Fruit fly (Drosophila melanogaster) whole organism, embryonic: Measurements from ENCODE around the gene CG7173.
A peak's percentile ranks its signal among the peaks of the same experiment; 100 is the strongest.

Experiments used
- Bdp1 ChIP-seq: fragments of 200-800 bp; sonication (Bioruptor generic); optimal IDR thresholded peaks from 3 replicates; lab custom pipeline; 2016; ENCODE audit warnings: missing biosample characterization, missing genetic modification characterization
- CG10209 ChIP-seq: fragments of 200-800 bp; sonication (Bioruptor generic); optimal IDR thresholded peaks from 3 replicates; lab custom pipeline; 2017; ENCODE audit warnings: missing biosample characterization, mild to moderate bottlenecking, missing genetic modification characterization, missing genetic modification reagents
- CG10366 ChIP-seq: fragments of 200-800 bp; sonication (Bioruptor generic); IDR thresholded peaks from 2 replicates; pipeline ENCODE4 v1.3.6; 2022; ENCODE audit warnings: missing biosample characterization, missing genetic modification characterization
- CG10565 ChIP-seq: fragments of 200-800 bp; sonication (Bioruptor generic); optimal IDR thresholded peaks from 3 replicates; lab custom pipeline; 2016; ENCODE audit warnings: missing biosample characterization, mild to moderate bottlenecking, missing genetic modification characterization
- CG11247 ChIP-seq: fragments of 200-800 bp; sonication (Bioruptor generic); IDR thresholded peaks from 2 replicates; pipeline ENCODE4 v1.3.6; 2022; ENCODE audit warnings: missing biosample characterization, missing genetic modification characterization
- CG12219 ChIP-seq: fragments of 200-800 bp; sonication (Bioruptor generic); optimal IDR thresholded peaks from 3 replicates; lab custom pipeline; 2018; ENCODE audit warnings: missing biosample characterization, mild to moderate bottlenecking, missing genetic modification characterization
- CG13287 ChIP-seq: fragments of 200-800 bp; sonication (Bioruptor generic); IDR thresholded peaks from 2 replicates; pipeline ENCODE4 v1.3.6; 2022; ENCODE audit warnings: missing biosample characterization, missing genetic modification characterization; ENCODE audit not compliant: partially characterized antibody
- CG13424 ChIP-seq: fragments of 200-800 bp; sonication (Bioruptor generic); optimal IDR thresholded peaks from 2 replicates; lab custom pipeline; 2019; ENCODE audit warnings: missing biosample characterization, mild to moderate bottlenecking, missing genetic modification characterization, moderate library complexity
- CG15514 ChIP-seq: fragments of 200-800 bp; sonication (Bioruptor generic); optimal IDR thresholded peaks from 3 replicates; lab custom pipeline; 2017; ENCODE audit warnings: missing biosample characterization, missing genetic modification characterization, mild to moderate bottlenecking, moderate library complexity, missing genetic modification reagents
- CG17328 ChIP-seq: fragments of 200-800 bp; sonication (Bioruptor generic); IDR thresholded peaks from 2 replicates; pipeline ENCODE4 v1.3.6; 2022; ENCODE audit warnings: missing biosample characterization, missing genetic modification characterization
- CG17802 ChIP-seq: fragments of 200-800 bp; sonication (Bioruptor generic); optimal IDR thresholded peaks from 2 replicates; lab custom pipeline; 2018; ENCODE audit warnings: missing biosample characterization, mild to moderate bottlenecking, missing genetic modification characterization, moderate library complexity
- CG17912 ChIP-seq: fragments of 200-800 bp; sonication (Bioruptor generic); optimal IDR thresholded peaks from 2 replicates; lab custom pipeline; 2018; ENCODE audit warnings: missing biosample characterization, mild to moderate bottlenecking, missing genetic modification characterization
- CG18476 ChIP-seq: fragments of 200-800 bp; sonication (Bioruptor generic); optimal IDR thresholded peaks from 2 replicates; lab custom pipeline; 2016; ENCODE audit warnings: missing biosample characterization, mild to moderate bottlenecking, missing genetic modification characterization
- CG33557 ChIP-seq: fragments of 200-800 bp; sonication (Bioruptor generic); optimal IDR thresholded peaks from 2 replicates; lab custom pipeline; 2019; ENCODE audit warnings: missing biosample characterization, mild to moderate bottlenecking, missing genetic modification characterization, moderate library complexity
- CG3407 ChIP-seq: fragments of 200-800 bp; sonication (Bioruptor generic); optimal IDR thresholded peaks from 2 replicates; lab custom pipeline; 2018; ENCODE audit warnings: missing biosample characterization, mild to moderate bottlenecking, missing genetic modification characterization
- CG42726 ChIP-seq: fragments of 200-800 bp; sonication (Bioruptor generic); IDR thresholded peaks from 2 replicates; pipeline ENCODE4 v1.3.6; 2022; ENCODE audit warnings: missing biosample characterization, missing genetic modification characterization; ENCODE audit not compliant: partially characterized antibody
- CG4854 ChIP-seq: fragments of 200-800 bp; sonication (Bioruptor generic); optimal IDR thresholded peaks from 2 replicates; lab custom pipeline; 2016; ENCODE audit warnings: missing biosample characterization, missing genetic modification characterization, inconsistent platforms
- CG6854 ChIP-seq: fragments of 200-800 bp; sonication (Bioruptor generic); optimal IDR thresholded peaks from 3 replicates; lab custom pipeline; 2017; ENCODE audit warnings: missing biosample characterization, mild to moderate bottlenecking, missing genetic modification characterization
- CG8765 ChIP-seq: fragments of 200-800 bp; sonication (Bioruptor generic); IDR thresholded peaks from 2 replicates; pipeline ENCODE4 v1.3.6; 2022; ENCODE audit warnings: missing biosample characterization, missing genetic modification characterization
- CG8924 ChIP-seq: fragments of 200-800 bp; optimal IDR thresholded peaks from 3 replicates; lab custom pipeline; 2019; ENCODE audit warnings: missing biosample characterization, mild to moderate bottlenecking, missing genetic modification characterization, moderate library complexity
- Dip3 ChIP-seq: fragments of 200-800 bp; sonication (Bioruptor generic); optimal IDR thresholded peaks from 3 replicates; lab custom pipeline; 2016; ENCODE audit warnings: missing biosample characterization, missing genetic modification characterization
- HLH3B ChIP-seq: fragments of 200-800 bp; sonication (Bioruptor generic); IDR thresholded peaks from 2 replicates; pipeline ENCODE4 v1.3.6; 2022; ENCODE audit warnings: missing biosample characterization, missing genetic modification characterization
- Hey ChIP-seq: fragments of 200-800 bp; sonication (Bioruptor generic); optimal IDR thresholded peaks from 3 replicates; lab custom pipeline; 2018; ENCODE audit warnings: missing biosample characterization, mild to moderate bottlenecking, missing genetic modification characterization
- Jarid2 ChIP-seq: fragments of 200-800 bp; sonication (Bioruptor generic); optimal IDR thresholded peaks from 3 replicates; lab custom pipeline; 2017; ENCODE audit warnings: mild to moderate bottlenecking, missing biosample characterization, missing genetic modification reagents, missing genetic modification characterization
- Mes4 ChIP-seq: fragments of 200-800 bp; sonication (Bioruptor generic); optimal IDR thresholded peaks from 2 replicates; lab custom pipeline; 2016; ENCODE audit warnings: missing biosample characterization, missing genetic modification characterization
- Oaz ChIP-seq: fragments of 200-800 bp; sonication (Bioruptor generic); IDR thresholded peaks from 2 replicates; pipeline ENCODE4 v1.3.6; 2022; ENCODE audit warnings: missing biosample characterization, missing genetic modification characterization
- Poxn ChIP-seq: fragments of 200-800 bp; sonication (Bioruptor generic); IDR thresholded peaks from 2 replicates; pipeline ENCODE4 v1.3.6; 2022; ENCODE audit warnings: missing biosample characterization, missing genetic modification characterization
- TFAM ChIP-seq: fragments of 200-800 bp; sonication (Bioruptor generic); optimal IDR thresholded peaks from 2 replicates; lab custom pipeline; 2017; ENCODE audit warnings: missing biosample characterization, missing genetic modification characterization, inconsistent platforms
- ac ChIP-seq: fragments of 200-800 bp; sonication (Bioruptor generic); optimal IDR thresholded peaks from 3 replicates; lab custom pipeline; 2017; ENCODE audit warnings: missing biosample characterization, mild to moderate bottlenecking, missing genetic modification characterization
- bbx ChIP-seq: fragments of 200-800 bp; sonication (Bioruptor generic); IDR thresholded peaks from 2 replicates; pipeline ENCODE4 v1.3.6; 2022; ENCODE audit warnings: missing biosample characterization, missing genetic modification characterization; ENCODE audit not compliant: partially characterized antibody
- cato ChIP-seq: fragments of 200-800 bp; sonication (Bioruptor generic); optimal IDR thresholded peaks from 2 replicates; lab custom pipeline; 2016; ENCODE audit warnings: missing biosample characterization, missing genetic modification characterization, borderline replicate concordance
- cg ChIP-seq: fragments of 200-800 bp; sonication (Bioruptor generic); optimal IDR thresholded peaks from 3 replicates; lab custom pipeline; 2019; ENCODE audit warnings: missing biosample characterization, mild to moderate bottlenecking, missing genetic modification characterization, moderate library complexity
- cwo ChIP-seq: fragments of 200-800 bp; sonication (Bioruptor generic); optimal IDR thresholded peaks from 3 replicates; lab custom pipeline; 2017; ENCODE audit warnings: missing biosample characterization, missing genetic modification characterization, mild to moderate bottlenecking, moderate library complexity, missing genetic modification reagents
- danr ChIP-seq: fragments of 200-800 bp; sonication (Bioruptor generic); IDR thresholded peaks from 2 replicates; pipeline ENCODE4 v1.3.6; 2022; ENCODE audit warnings: missing biosample characterization, missing genetic modification characterization
- emc ChIP-seq: fragments of 200-800 bp; sonication (Bioruptor generic); optimal IDR thresholded peaks from 2 replicates; lab custom pipeline; 2016; ENCODE audit warnings: missing biosample characterization, missing genetic modification characterization
- fd3F ChIP-seq: fragments of 200-800 bp; sonication (Bioruptor generic); optimal IDR thresholded peaks from 2 replicates; lab custom pipeline; 2018; ENCODE audit warnings: missing biosample characterization, mild to moderate bottlenecking, missing genetic modification characterization, moderate library complexity
- gfzf ChIP-seq: fragments of 200-800 bp; sonication (Bioruptor generic); optimal IDR thresholded peaks from 2 replicates; lab custom pipeline; 2016; ENCODE audit warnings: missing biosample characterization, mild to moderate bottlenecking, missing genetic modification characterization, moderate library complexity
- gro ChIP-seq: fragments of 200-800 bp; sonication (Bioruptor generic); optimal IDR thresholded peaks from 2 replicates; lab custom pipeline; 2016; ENCODE audit warnings: missing biosample characterization, missing genetic modification characterization
- ind ChIP-seq: fragments of 200-800 bp; sonication (Bioruptor generic); optimal IDR thresholded peaks from 3 replicates; lab custom pipeline; 2016; ENCODE audit warnings: missing biosample characterization, missing genetic modification characterization
- kay ChIP-seq: fragments of 200-800 bp; sonication (Bioruptor generic); optimal IDR thresholded peaks from 2 replicates; lab custom pipeline; 2016; ENCODE audit warnings: missing biosample characterization, missing genetic modification characterization
- lmd ChIP-seq: fragments of 200-800 bp; sonication (Bioruptor generic); IDR thresholded peaks from 2 replicates; pipeline ENCODE4 v1.3.6; 2022; ENCODE audit warnings: missing biosample characterization, missing genetic modification characterization
- oc ChIP-seq: fragments of 200-800 bp; sonication (Bioruptor generic); optimal IDR thresholded peaks from 2 replicates; lab custom pipeline; 2018; ENCODE audit warnings: missing biosample characterization, mild to moderate bottlenecking, missing genetic modification characterization, moderate library complexity
- p53 ChIP-seq: fragments of 200-800 bp; sonication (Bioruptor generic); optimal IDR thresholded peaks from 2 replicates; lab custom pipeline; 2016; ENCODE audit warnings: missing biosample characterization, missing genetic modification characterization
- pita ChIP-seq: fragments of 200-800 bp; sonication (Bioruptor generic); optimal IDR thresholded peaks from 2 replicates; lab custom pipeline; 2017; ENCODE audit warnings: missing biosample characterization, mild to moderate bottlenecking, missing genetic modification characterization
- pnt ChIP-seq: fragments of 200-800 bp; sonication (Bioruptor generic); optimal IDR thresholded peaks from 3 replicates; lab custom pipeline; 2016; ENCODE audit warnings: missing biosample characterization, missing genetic modification characterization
- ro ChIP-seq: fragments of 200-800 bp; sonication (Bioruptor generic); IDR thresholded peaks from 2 replicates; pipeline ENCODE4 v1.3.6; 2022; ENCODE audit warnings: missing biosample characterization, missing genetic modification characterization
- run ChIP-seq: fragments of 200-800 bp; sonication (Bioruptor generic); optimal IDR thresholded peaks from 3 replicates; lab custom pipeline; 2018; ENCODE audit warnings: missing biosample characterization, mild to moderate bottlenecking, missing genetic modification characterization
- sens ChIP-seq: fragments of 200-800 bp; sonication (Bioruptor generic); peaks from one replicate; lab custom pipeline; 2016; ENCODE audit warnings: missing biosample characterization, missing genetic modification characterization
- seq ChIP-seq: fragments of 200-800 bp; sonication (Bioruptor generic); IDR thresholded peaks from 2 replicates; pipeline ENCODE4 v1.3.6; 2022; ENCODE audit warnings: missing biosample characterization, missing genetic modification characterization
- zfh1 ChIP-seq: fragments of 200-800 bp; sonication (Bioruptor generic); IDR thresholded peaks from 3 replicates; pipeline ENCODE4 v1.3.6; 2022; ENCODE audit warnings: missing biosample characterization, missing genetic modification characterization

Gene CG7173

DNA sequence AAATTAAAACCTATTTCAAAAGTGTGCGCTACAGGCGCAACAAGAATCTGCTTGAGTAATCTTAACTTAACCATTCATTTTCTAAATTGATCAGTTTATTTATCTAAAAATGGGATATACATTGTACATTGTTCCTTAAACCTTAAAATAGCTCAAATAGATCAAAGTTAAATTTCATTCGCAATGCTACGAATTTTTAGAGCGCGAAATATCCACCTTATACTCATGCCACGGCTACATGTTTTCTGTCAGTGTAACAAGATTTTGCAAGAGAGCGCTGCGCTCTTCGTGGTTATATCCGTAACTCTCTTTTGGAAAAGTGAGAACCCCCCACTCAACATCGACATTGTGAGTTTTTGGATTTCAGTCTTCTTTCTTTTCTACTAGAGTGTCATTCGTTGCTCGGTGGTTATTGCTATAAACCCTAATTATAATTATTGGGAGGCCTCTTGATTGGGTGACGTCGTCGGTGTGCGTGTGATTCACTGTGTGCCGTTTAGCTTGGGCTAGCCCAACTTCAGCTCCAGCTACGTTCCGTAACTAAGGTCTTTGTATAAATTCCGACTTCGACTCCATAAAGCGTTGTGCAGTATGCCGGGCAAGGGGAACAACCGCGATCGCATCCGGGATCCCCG, 48.4 kb downstream of the CG7173 start (continued):
- TF ChIP-seq sens, result peak; percentile 90
- TF ChIP-seq seq (GFP tag; lab: Robert Waterston, UW), result no peak
- no peak for TF ChIP-seq CG11247
- TF ChIP-seq gro (GFP tag; lab: Kevin White, UChicago), result peak; percentile 39
- peak; percentile 5 for TF ChIP-seq CG18476 (GFP tag; lab: Kevin White, UChicago)
- TF ChIP-seq CG17912 (GFP tag; lab: Kevin White, UChicago), result no peak
- peak; percentile 5 for TF ChIP-seq CG4854 (GFP tag; lab: Kevin White, UChicago)
- TF ChIP-seq kay (GFP tag; lab: Kevin White, UChicago), result no peak
- no peak for TF ChIP-seq CG10565 (GFP tag; lab: Kevin White, UChicago)
- TF ChIP-seq zfh1 (GFP tag; lab: Robert Waterston, UW), result 0 out of 3 replicates have a peak, but pooled peaks have one; percentile 34
- no peak for TF ChIP-seq Poxn (GFP tag; lab: Robert Waterston, UW)
- TF ChIP-seq fd3F, result no peak
- TF ChIP-seq Hey (tag; lab: Kevin White, UChicago), result no peak
- TF ChIP-seq CG13424, result peak; percentile 33
- no peak for TF ChIP-seq lmd
- TF ChIP-seq CG10366 (GFP tag; lab: Robert Waterston, UW), result 0 out of 2 replicates have a peak, but pooled peaks have one; percentile 12
- TF ChIP-seq CG8765 (GFP tag; lab: Robert Waterston, UW), result no peak
- TF ChIP-seq bbx (GFP tag; lab: Robert Waterston, UW), result no peak; the same call in 1 of the 2 replicates
- TF ChIP-seq ro (GFP tag; lab: Robert Waterston, UW), result no peak
- peak; percentile 39 for TF ChIP-seq ind (GFP tag; lab: Kevin White, UChicago)
- peak; percentile 11 for TF ChIP-seq pnt (GFP tag; lab: Kevin White, UChicago)
- no peak for TF ChIP-seq ac (GFP tag; lab: Kevin White, UChicago)
- no peak for TF ChIP-seq run (tag; lab: Kevin White, UChicago)
- no peak for TF ChIP-seq cwo (GFP tag; lab: Kevin White, UChicago)
- TF ChIP-seq CG12219 (GFP tag; lab: Kevin White, UChicago), result peak; percentile 38
- TF ChIP-seq CG13287 (GFP tag; lab: Robert Waterston, UW), result no peak
- no peak for TF ChIP-seq TFAM (GFP tag; lab: Kevin White, UChicago)
- peak; percentile 57 for TF ChIP-seq CG10209 (GFP tag; lab: Kevin White, UChicago)
- no peak for TF ChIP-seq p53 (GFP tag; lab: Kevin White, UChicago)
- no peak for TF ChIP-seq Oaz (GFP tag; lab: Robert Waterston, UW)
- TF ChIP-seq gfzf (GFP tag; lab: Kevin White, UChicago), result no peak
- no peak for TF ChIP-seq emc (GFP tag; lab: Kevin White, UChicago)
- no peak for TF ChIP-seq CG6854 (GFP tag; lab: Kevin White, UChicago)
- peak; percentile 38; the same call in 1 of the 2 replicates for TF ChIP-seq HLH3B
- TF ChIP-seq Bdp1, result no peak
- TF ChIP-seq CG15514, result peak; percentile 1
- no peak for TF ChIP-seq CG33557 (GFP tag; lab: Kevin White, UChicago)
- no peak for TF ChIP-seq pita
- no peak for TF ChIP-seq CG42726 (GFP tag; lab: Robert Waterston, UW)
- no peak for TF ChIP-seq Mes4 (GFP tag; lab: Kevin White, UChicago)
- TF ChIP-seq Dip3 (GFP tag; lab: Kevin White, UChicago), result no peak
- no peak for TF ChIP-seq cato (GFP tag; lab: Kevin White, UChicago)
- TF ChIP-seq oc (tag; lab: Kevin White, UChicago), result no peak
- peak; percentile 51 for TF ChIP-seq CG17328
- TF ChIP-seq Jarid2 (GFP tag; lab: Kevin White, UChicago), result peak; percentile 36
- peak; percentile 22 for TF ChIP-seq CG3407 (GFP tag; lab: Kevin White, UChicago)
- TF ChIP-seq CG8924, result no peak
- no peak for TF ChIP-seq cg (GFP tag; lab: Kevin White, UChicago)
- TF ChIP-seq danr, result no peak
- no peak for TF ChIP-seq CG17802
